Fruit fly (Drosophila melanogaster) whole organism, embryonic: Measurements from ENCODE around the gene CG13461.

Source experiments
- Abd-B ChIP-seq: fragments of 200-800 bp; sonication (Bioruptor generic); optimal IDR thresholded peaks from 2 replicates; lab custom pipeline; 2018; ENCODE audit warnings: missing biosample characterization, mild to moderate bottlenecking, missing genetic modification characterization, moderate library complexity
- B-H2 ChIP-seq: fragments of 200-800 bp; sonication (Bioruptor generic); optimal IDR thresholded peaks from 2 replicates; lab custom pipeline; 2018; ENCODE audit warnings: missing biosample characterization, mild to moderate bottlenecking, missing genetic modification characterization
- Bdp1 ChIP-seq: fragments of 200-800 bp; sonication (Bioruptor generic); optimal IDR thresholded peaks from 3 replicates; lab custom pipeline; 2016; ENCODE audit warnings: missing biosample characterization, missing genetic modification characterization
- CG10462 ChIP-seq: fragments of 200-800 bp; sonication (Bioruptor generic); optimal IDR thresholded peaks from 2 replicates; lab custom pipeline; 2016; ENCODE audit warnings: missing biosample characterization, missing genetic modification characterization
- CG11247 ChIP-seq: fragments of 200-800 bp; sonication (Bioruptor generic); IDR thresholded peaks from 2 replicates; pipeline ENCODE4 v1.3.6; 2022; ENCODE audit warnings: missing biosample characterization, missing genetic modification characterization
- CG12744 ChIP-seq: fragments of 200-800 bp; sonication (Bioruptor generic); optimal IDR thresholded peaks from 2 replicates; lab custom pipeline; 2016; ENCODE audit warnings: missing biosample characterization, missing genetic modification characterization
- CG15479 ChIP-seq: fragments of 200-800 bp; sonication (Bioruptor generic); optimal IDR thresholded peaks from 3 replicates; lab custom pipeline; 2019; ENCODE audit warnings: missing biosample characterization, mild to moderate bottlenecking, missing genetic modification characterization, moderate library complexity
- CG15514 ChIP-seq: fragments of 200-800 bp; sonication (Bioruptor generic); optimal IDR thresholded peaks from 3 replicates; lab custom pipeline; 2017; ENCODE audit warnings: missing biosample characterization, missing genetic modification characterization, mild to moderate bottlenecking, moderate library complexity, missing genetic modification reagents
- CG16815 ChIP-seq: fragments of 200-800 bp; sonication (Bioruptor generic); optimal IDR thresholded peaks from 3 replicates; lab custom pipeline; 2017; ENCODE audit warnings: missing biosample characterization, mild to moderate bottlenecking, missing genetic modification characterization
- CG16863 ChIP-seq: fragments of 200-800 bp; sonication (Bioruptor generic); optimal IDR thresholded peaks from 3 replicates; lab custom pipeline; 2016; ENCODE audit warnings: missing biosample characterization, missing genetic modification characterization
- CG17829 ChIP-seq: fragments of 200-800 bp; optimal IDR thresholded peaks from 2 replicates; lab custom pipeline; 2019; ENCODE audit warnings: missing biosample characterization, mild to moderate bottlenecking, missing genetic modification characterization, moderate library complexity
- CG18599 ChIP-seq: fragments of 200-800 bp; sonication (Bioruptor generic); optimal IDR thresholded peaks from 3 replicates; lab custom pipeline; 2017; ENCODE audit warnings: missing biosample characterization, missing genetic modification characterization, mild to moderate bottlenecking, moderate library complexity, missing genetic modification reagents
- CG31224 ChIP-seq: fragments of 200-800 bp; sonication (Bioruptor generic); IDR thresholded peaks from 2 replicates; pipeline ENCODE4 v1.3.6; 2022; ENCODE audit warnings: missing biosample characterization, missing genetic modification characterization
- CG32772 ChIP-seq: fragments of 200-800 bp; sonication (Bioruptor generic); IDR thresholded peaks from 2 replicates; pipeline ENCODE4 v1.3.6; 2022; ENCODE audit warnings: missing biosample characterization, missing genetic modification characterization
- CG3838 ChIP-seq: fragments of 200-800 bp; sonication (Bioruptor generic); optimal IDR thresholded peaks from 3 replicates; lab custom pipeline; 2016; ENCODE audit warnings: missing biosample characterization, missing genetic modification characterization
- CG4282 ChIP-seq: fragments of 200-800 bp; sonication (Bioruptor generic); optimal IDR thresholded peaks from 2 replicates; lab custom pipeline; 2016; ENCODE audit warnings: missing biosample characterization, missing genetic modification characterization
- CG6175 ChIP-seq: fragments of 200-800 bp; sonication (Bioruptor generic); IDR thresholded peaks from 3 replicates; pipeline ENCODE4 v1.3.6; 2022; ENCODE audit warnings: missing biosample characterization, missing genetic modification characterization
- CG6254 ChIP-seq: fragments of 200-800 bp; sonication (Bioruptor generic); optimal IDR thresholded peaks from 3 replicates; lab custom pipeline; 2017; ENCODE audit warnings: mild to moderate bottlenecking, missing biosample characterization, missing genetic modification reagents, missing genetic modification characterization
- CG8290 ChIP-seq, 3 experiments: fragments of 200-800 bp; sonication (Bioruptor generic); optimal IDR thresholded peaks; 2 replicates each; lab custom pipeline; 2016 to 2019; ENCODE audit warnings: missing biosample characterization in 3 of 3, missing genetic modification characterization in 3 of 3, mild to moderate bottlenecking in 2 of 3, moderate library complexity in 1 of 3
- CG9437 ChIP-seq: fragments of 200-800 bp; sonication (Bioruptor generic); optimal IDR thresholded peaks from 2 replicates; lab custom pipeline; 2018; ENCODE audit warnings: missing biosample characterization, mild to moderate bottlenecking, missing genetic modification characterization
- CHES-1-like ChIP-seq: fragments of 200-800 bp; sonication (Bioruptor generic); optimal IDR thresholded peaks from 2 replicates; lab custom pipeline; 2016; ENCODE audit warnings: missing biosample characterization, missing genetic modification characterization
- E2f1 ChIP-seq: fragments of 200-800 bp; sonication (Bioruptor generic); IDR thresholded peaks from 2 replicates; pipeline ENCODE4 v1.3.6; 2022; ENCODE audit warnings: missing biosample characterization, missing genetic modification characterization
- E2f2 ChIP-seq: fragments of 200-800 bp; sonication (Bioruptor generic); IDR thresholded peaks from 2 replicates; pipeline ENCODE4 v1.3.6; 2022; ENCODE audit warnings: missing biosample characterization, missing genetic modification characterization
- Fer2 ChIP-seq: fragments of 200-800 bp; sonication (Bioruptor generic); optimal IDR thresholded peaks from 2 replicates; lab custom pipeline; 2018; ENCODE audit warnings: missing biosample characterization, mild to moderate bottlenecking, missing genetic modification characterization, moderate library complexity
- Nf-YC ChIP-seq: fragments of 200-800 bp; optimal IDR thresholded peaks from 3 replicates; lab custom pipeline; 2019; ENCODE audit warnings: missing biosample characterization, mild to moderate bottlenecking, missing genetic modification characterization, moderate library complexity
- Oaz ChIP-seq: fragments of 200-800 bp; sonication (Bioruptor generic); IDR thresholded peaks from 2 replicates; pipeline ENCODE4 v1.3.6; 2022; ENCODE audit warnings: missing biosample characterization, missing genetic modification characterization
- Optix ChIP-seq: fragments of 200-800 bp; sonication (Bioruptor generic); IDR thresholded peaks from 3 replicates; pipeline ENCODE4 v1.3.6; 2022; ENCODE audit warnings: missing biosample characterization, missing genetic modification characterization
- PHDP ChIP-seq: fragments of 200-800 bp; sonication (Bioruptor generic); optimal IDR thresholded peaks from 3 replicates; lab custom pipeline; 2018; ENCODE audit warnings: missing biosample characterization, mild to moderate bottlenecking, missing genetic modification characterization, moderate library complexity
- Rx ChIP-seq: fragments of 200-800 bp; sonication (Bioruptor generic); IDR thresholded peaks from 2 replicates; pipeline ENCODE4 v1.3.6; 2022; ENCODE audit warnings: missing biosample characterization, missing genetic modification characterization
- Stat92E ChIP-seq, 3 experiments: fragments of >200 bp in 2 of 3; fragments of 200-800 bp in 1 of 3; sonication (Bioruptor generic) in 1 of 3; optimal IDR thresholded peaks; 2 replicates each; lab custom pipeline; 2017 to 2019; ENCODE audit warnings: missing biosample characterization in 3 of 3, missing genetic modification characterization in 3 of 3, mild to moderate bottlenecking in 1 of 3, moderate library complexity in 1 of 3
- Vsx1 ChIP-seq: fragments of 200-800 bp; sonication (Bioruptor generic); optimal IDR thresholded peaks from 2 replicates; lab custom pipeline; 2017; ENCODE audit warnings: missing biosample characterization, mild to moderate bottlenecking, missing genetic modification characterization, missing genetic modification reagents
- ase ChIP-seq: fragments of 200-800 bp; sonication (Bioruptor generic); IDR thresholded peaks from 3 replicates; pipeline ENCODE4 v1.3.6; 2022; ENCODE audit warnings: missing biosample characterization, missing genetic modification characterization
- ci ChIP-seq: fragments of 200-800 bp; sonication (Bioruptor generic); IDR thresholded peaks from 3 replicates; pipeline ENCODE4 v1.3.6; 2022; ENCODE audit warnings: missing biosample characterization, missing genetic modification characterization
- crol ChIP-seq: fragments of 200-800 bp; sonication (Bioruptor generic); IDR thresholded peaks from 2 replicates; pipeline ENCODE4 v1.3.6; 2022; ENCODE audit warnings: missing biosample characterization, missing genetic modification characterization
- da ChIP-seq: fragments of 200-800 bp; sonication (Bioruptor generic); optimal IDR thresholded peaks from 2 replicates; lab custom pipeline; 2016; ENCODE audit warnings: missing biosample characterization, missing genetic modification characterization
- dimm ChIP-seq: fragments of 200-800 bp; sonication (Bioruptor generic); IDR thresholded peaks from 2 replicates; pipeline ENCODE4 v1.3.6; 2022; ENCODE audit warnings: missing biosample characterization, missing genetic modification characterization
- en ChIP-seq: fragments of 200-800 bp; sonication (Bioruptor generic); optimal IDR thresholded peaks from 2 replicates; lab custom pipeline; 2016; ENCODE audit warnings: missing biosample characterization, missing genetic modification characterization
- eyg ChIP-seq: fragments of 200-800 bp; sonication (Bioruptor generic); optimal IDR thresholded peaks from 3 replicates; lab custom pipeline; 2016; ENCODE audit warnings: missing biosample characterization, missing genetic modification characterization
- pb ChIP-seq: fragments of 200-800 bp; sonication (Bioruptor generic); optimal IDR thresholded peaks from 3 replicates; lab custom pipeline; 2016; ENCODE audit warnings: missing biosample characterization, missing genetic modification characterization
- pros ChIP-seq: fragments of 200-800 bp; sonication (Bioruptor generic); optimal IDR thresholded peaks from 3 replicates; lab custom pipeline; 2019; ENCODE audit warnings: missing biosample characterization, mild to moderate bottlenecking, missing genetic modification characterization, moderate library complexity
- pum ChIP-seq: fragments of 200-800 bp; sonication (Bioruptor generic); optimal IDR thresholded peaks from 2 replicates; lab custom pipeline; 2016; ENCODE audit warnings: missing biosample characterization, missing genetic modification characterization
- sd ChIP-seq: fragments of 200-800 bp; sonication (Bioruptor generic); optimal IDR thresholded peaks from 3 replicates; lab custom pipeline; 2018; ENCODE audit warnings: missing biosample characterization, mild to moderate bottlenecking, missing genetic modification characterization, moderate library complexity
- slou ChIP-seq: fragments of 200-800 bp; sonication (Bioruptor generic); optimal IDR thresholded peaks from 3 replicates; lab custom pipeline; 2016; ENCODE audit warnings: missing biosample characterization, missing genetic modification characterization
- ssp ChIP-seq: fragments of 200-800 bp; sonication (Bioruptor generic); IDR thresholded peaks from 2 replicates; pipeline ENCODE4 v1.3.6; 2022; ENCODE audit warnings: missing biosample characterization, missing genetic modification characterization
- toy ChIP-seq: fragments of 200-800 bp; sonication (Bioruptor generic); IDR thresholded peaks from 2 replicates; pipeline ENCODE4 v1.3.6; 2022; ENCODE audit warnings: missing biosample characterization, missing genetic modification characterization
- trem ChIP-seq: fragments of 200-800 bp; optimal IDR thresholded peaks from 3 replicates; lab custom pipeline; 2019; ENCODE audit warnings: missing biosample characterization, mild to moderate bottlenecking, missing genetic modification characterization, moderate library complexity
- twi ChIP-seq: fragments of 200-800 bp; optimal IDR thresholded peaks from 2 replicates; lab custom pipeline; 2019; ENCODE audit warnings: missing biosample characterization, mild to moderate bottlenecking, missing genetic modification characterization, moderate library complexity
- vvl ChIP-seq: fragments of 200-800 bp; sonication (Bioruptor generic); IDR thresholded peaks from 2 replicates; pipeline ENCODE4 v1.3.6; 2022; ENCODE audit warnings: missing biosample characterization, missing genetic modification characterization
- zfh2 ChIP-seq: fragments of 200-800 bp; sonication (Bioruptor generic); optimal IDR thresholded peaks from 2 replicates; lab custom pipeline; 2016; ENCODE audit warnings: missing biosample characterization, missing genetic modification characterization

Gene CG13461

dm6 chr3L:15098659-15099512 is 46.6 kb upstream of the CG13461 start (continued):
- TF ChIP-seq toy (GFP tag; lab: Robert Waterston, UW) (peak; percentile 39; the same call in 1 of the 2 replicates), Rx (GFP tag; lab: Robert Waterston, UW) (peak; percentile 31), ci (GFP tag; lab: Robert Waterston, UW) (peak; percentile 59; the same call in 2 of the 3 replicates), CG17829 (peak; percentile 97), eyg (GFP tag; lab: Kevin White, UChicago) (peak; percentile 9), sd (tag; lab: Kevin White, UChicago) (peak; percentile 43), CG3838 (GFP tag; lab: Kevin White, UChicago) (no peak), da (GFP tag; lab: Kevin White, UChicago) (no peak), zfh2 (GFP tag; lab: Kevin White, UChicago) (no peak), crol (no peak; the same call in 1 of the 2 replicates), ssp (GFP tag; lab: Robert Waterston, UW) (peak; percentile 60), CG4282 (GFP tag; lab: Kevin White, UChicago) (no peak), E2f2 (peak; percentile 51; the same call in 1 of the 2 replicates), CG32772 (GFP tag; lab: Robert Waterston, UW) (peak; percentile 71; the same call in 1 of the 2 replicates), Abd-B (peak; percentile 52), CG16815 (GFP tag; lab: Kevin White, UChicago) (peak; percentile 47), CG9437 (GFP tag; lab: Kevin White, UChicago) (peak; percentile 78), en (GFP tag; lab: Kevin White, UChicago) (no peak), CG15479 (peak; percentile 13), Stat92E (GFP tag; optimal IDR thresholded peaks at IDR 0.05; lab: Kevin White, UChicago) (peak in 1 of 3 experiments; percentile 45), vvl (GFP tag; lab: Robert Waterston, UW) (peak; percentile 97), dimm (GFP tag; lab: Robert Waterston, UW) (no peak), E2f1 (peak; percentile 93), slou (no peak), Bdp1 (GFP tag; lab: Kevin White, UChicago) (no peak), CG18599 (GFP tag; lab: Kevin White, UChicago) (peak; percentile 92), CG11247 (GFP tag; lab: Robert Waterston, UW) (peak; percentile 75), CG16863 (GFP tag; lab: Kevin White, UChicago) (no peak), CG8290 (GFP tag; optimal IDR thresholded peaks at IDR 0.05; lab: Kevin White, UChicago) (peak; percentile 34), CG8290 (tag; optimal IDR thresholded peaks at IDR 0.05; lab: Kevin White, UChicago) (no peak), CG6254 (peak; percentile 88), twi (tag; lab: Kevin White, UChicago) (peak; percentile 45), Optix (GFP tag; lab: Robert Waterston, UW) (no peak), CG15514 (GFP tag; lab: Kevin White, UChicago) (peak; percentile 82), CG12744 (GFP tag; lab: Kevin White, UChicago) (no peak), CG31224 (peak; percentile 66; the same call in 1 of the 2 replicates), Nf-YC (tag; lab: Kevin White, UChicago) (peak; percentile 80), pum (GFP tag; lab: Kevin White, UChicago) (no peak), PHDP (peak; percentile 86), Oaz (GFP tag; lab: Robert Waterston, UW) (no peak), Fer2 (peak; percentile 77), pb (GFP tag; lab: Kevin White, UChicago) (peak; percentile 52), ase (GFP tag; lab: Robert Waterston, UW) (peak; percentile 70; the same call in 2 of the 3 replicates), CG10462 (GFP tag; lab: Kevin White, UChicago) (peak; percentile 37), CG6175 (GFP tag; lab: Robert Waterston, UW) (0 out of 3 replicates have a peak, but pooled peaks have one; percentile 13), pros (GFP tag; lab: Kevin White, UChicago) (peak; percentile 62), B-H2 (no peak), CHES-1-like (GFP tag; lab: Kevin White, UChicago) (no peak), trem (tag; lab: Kevin White, UChicago) (peak; percentile 95), Vsx1 (peak; percentile 86)
